Fruit fly (Drosophila melanogaster): ENCODE data around the gene CG7730.
A peak's percentile ranks its signal among the peaks of the same experiment; 100 is the strongest.

CG7730 gene

DNA sequence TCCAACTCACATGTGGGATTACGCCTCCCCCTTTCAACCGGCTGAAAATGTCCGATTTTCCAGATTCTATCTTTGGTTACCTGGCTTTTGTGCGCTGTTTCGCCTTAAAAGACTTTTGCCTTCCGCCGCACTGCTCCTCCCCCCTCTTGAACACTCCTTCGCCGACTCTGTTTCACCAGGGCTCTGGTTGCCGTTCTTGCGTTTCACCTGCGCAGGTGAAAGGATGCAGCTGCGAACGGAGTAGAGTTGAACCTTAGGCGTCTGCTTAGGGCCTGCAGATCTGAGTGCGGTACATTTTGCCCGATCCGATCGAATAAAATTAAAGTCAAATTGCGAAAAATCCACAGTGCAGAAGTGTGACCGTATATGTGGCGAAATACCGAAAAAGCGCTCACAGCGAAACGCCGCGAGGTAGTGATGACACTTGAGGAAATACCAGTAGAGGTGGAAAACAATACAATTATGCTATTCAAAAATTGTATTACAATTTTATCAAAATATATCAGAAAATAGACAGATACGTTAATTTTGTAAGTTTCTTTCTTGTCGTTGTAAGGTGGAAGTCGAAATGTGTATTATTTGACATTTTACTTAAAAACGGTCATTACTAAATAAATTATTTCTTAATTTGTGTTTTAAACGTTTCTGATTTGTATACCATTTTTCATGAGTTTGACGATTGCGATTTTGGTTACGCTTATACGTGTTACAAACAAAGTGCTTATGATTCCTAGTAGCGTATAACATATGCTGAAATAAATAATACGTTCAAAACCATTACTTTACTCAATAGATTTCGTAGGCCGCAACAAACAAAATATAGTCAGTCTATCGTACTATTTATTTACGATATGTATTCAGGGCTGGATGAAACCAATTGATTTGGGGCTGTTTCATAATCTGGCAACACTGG, 11.4 kb upstream of the CG7730 start, which contains the start of the genes CG6664 and CG7728:
Gene CG6664 (minus strand): TSS at position 518 of the 913 bp plus-strand sequence.
Gene CG7728 (plus strand): TSS at position 874 of the 913 bp plus-strand sequence.
- TF ChIP-seq CG8478 (optimal IDR thresholded peaks at IDR 0.05) (no peak), CTCF (optimal IDR thresholded peaks at IDR 0.05) (no peak)

DNA sequence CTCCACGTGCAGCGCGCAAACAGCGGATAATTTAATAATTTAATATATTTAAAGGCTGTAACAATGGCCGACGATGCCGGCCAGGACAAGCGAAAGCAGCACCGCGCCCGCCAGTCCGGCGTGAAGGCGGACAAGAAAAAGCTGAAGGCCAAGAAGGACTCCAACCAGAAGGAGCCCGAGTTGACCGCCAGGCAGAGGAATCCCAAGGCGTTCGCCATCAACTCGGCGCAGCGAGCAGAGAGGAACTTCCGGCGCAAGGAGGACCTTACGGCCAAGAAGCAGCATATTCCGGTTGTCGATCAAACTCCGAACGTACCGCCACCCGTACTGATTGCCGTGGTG, 10.8 kb upstream of the CG7730 start:
- no peak for TF ChIP-seq CTCF (optimal IDR thresholded peaks at IDR 0.05)
- no peak for TF ChIP-seq CG8478 (optimal IDR thresholded peaks at IDR 0.05)

DNA sequence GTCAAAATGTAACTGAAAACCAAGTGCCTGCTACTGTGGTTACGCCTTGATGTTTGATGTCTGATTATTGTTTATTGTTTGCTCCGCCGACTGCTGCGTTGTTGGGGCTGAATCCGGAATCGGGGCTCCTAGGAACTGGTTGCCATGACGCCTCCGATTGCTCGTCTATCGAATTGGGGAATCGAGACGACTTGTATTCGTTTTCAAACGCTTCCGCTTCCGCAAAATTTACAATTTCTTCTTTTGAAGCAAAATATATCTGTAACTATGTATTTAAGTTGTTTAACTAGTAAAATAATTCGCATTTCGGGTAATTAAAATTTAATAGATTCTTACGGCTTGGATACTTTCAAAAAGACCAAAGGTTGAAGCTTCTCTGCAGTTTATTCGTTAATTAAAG, 4.6 kb upstream of the CG7730 start, which contains the start of gene CG6652:
Gene CG6652 (minus strand): TSS at position 101 of the 400 bp plus-strand sequence.
- no peak for TF ChIP-seq CG8478 (optimal IDR thresholded peaks at IDR 0.05)
- no peak for TF ChIP-seq CTCF (optimal IDR thresholded peaks at IDR 0.05)

DNA sequence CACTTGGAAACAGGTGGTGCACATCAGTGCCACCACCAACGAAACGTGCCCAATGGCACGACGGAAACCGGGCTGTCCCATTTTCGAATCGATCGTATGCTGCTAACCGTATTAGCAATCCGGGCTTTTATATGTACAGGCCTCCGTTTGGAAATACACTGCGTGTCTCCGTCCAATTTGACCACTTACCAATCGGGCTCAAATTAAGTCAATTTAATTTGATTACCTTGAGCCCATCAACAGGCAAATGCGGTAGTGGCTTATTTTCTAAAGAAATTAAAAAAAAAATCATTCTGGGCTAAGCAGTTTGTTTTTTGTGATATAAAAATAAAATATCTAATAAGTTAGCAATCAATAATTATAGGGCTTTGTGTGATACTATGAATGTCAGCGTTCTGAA, 3.7 kb upstream of the CG7730 start, which contains the start of gene a10:
Gene a10 (minus strand): TSS at position 101 of the 400 bp plus-strand sequence.
- TF ChIP-seq CG8478 (optimal IDR thresholded peaks at IDR 0.05) (no peak), CTCF (optimal IDR thresholded peaks at IDR 0.05) (no peak)

DNA sequence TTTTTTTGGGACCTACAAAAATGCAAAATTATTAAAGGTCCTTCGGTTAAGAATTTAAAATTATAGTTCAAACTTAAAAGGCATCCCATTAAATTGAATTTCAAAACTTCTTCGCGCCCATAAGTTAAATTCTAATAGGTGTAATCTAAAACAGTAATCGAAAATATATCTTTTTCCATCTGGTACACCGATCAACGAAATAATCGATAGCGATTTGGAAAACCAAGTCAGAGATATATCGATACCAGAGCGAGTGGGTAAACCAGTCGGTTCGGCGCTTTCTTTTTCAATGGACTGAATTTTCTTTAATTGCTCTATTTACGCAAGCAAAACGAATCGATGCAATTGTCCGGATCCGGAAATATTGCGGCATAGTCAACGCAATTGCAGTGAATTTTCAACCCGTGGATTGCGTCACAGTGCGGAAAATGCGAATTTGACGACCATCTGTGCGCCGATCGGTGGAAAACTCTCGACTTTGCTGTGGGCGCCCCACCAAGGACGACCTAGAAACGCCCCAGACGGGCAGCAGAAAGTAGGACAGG, 3.1 kb upstream of the CG7730 start, which contains the start of gene Fit2:
Gene Fit2 (plus strand): TSS at position 234 of the 545 bp plus-strand sequence.
- TF ChIP-seq CTCF (optimal IDR thresholded peaks at IDR 0.05): no peak
- TF ChIP-seq CG8478 (optimal IDR thresholded peaks at IDR 0.05): no peak

DNA sequence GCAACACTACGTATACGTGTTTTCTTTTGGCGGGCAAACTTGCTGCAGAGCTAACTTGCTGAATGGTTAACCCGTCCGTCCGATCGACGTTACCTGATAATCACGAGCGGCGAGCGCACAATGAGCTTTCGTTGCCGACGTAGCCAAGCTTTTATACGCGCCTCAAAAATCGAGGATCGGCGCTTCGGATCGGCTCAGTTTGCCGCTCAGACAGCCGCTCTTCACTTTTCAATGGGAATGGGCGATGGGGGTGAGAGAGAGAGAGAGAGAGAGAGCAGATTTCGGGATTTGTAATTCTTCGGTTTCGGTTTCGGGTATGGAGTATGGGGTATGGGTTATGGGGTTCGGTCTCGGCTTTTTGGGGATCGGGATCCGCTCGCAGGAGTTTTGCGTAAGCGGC, 4.7 kb downstream of the CG7730 start, which contains the start of gene Ilp8:
Gene Ilp8 (minus strand): TSS at position 110 of the 400 bp plus-strand sequence.
- TF ChIP-seq CG8478 (optimal IDR thresholded peaks at IDR 0.05) (no peak), CTCF (optimal IDR thresholded peaks at IDR 0.05) (no peak)

DNA sequence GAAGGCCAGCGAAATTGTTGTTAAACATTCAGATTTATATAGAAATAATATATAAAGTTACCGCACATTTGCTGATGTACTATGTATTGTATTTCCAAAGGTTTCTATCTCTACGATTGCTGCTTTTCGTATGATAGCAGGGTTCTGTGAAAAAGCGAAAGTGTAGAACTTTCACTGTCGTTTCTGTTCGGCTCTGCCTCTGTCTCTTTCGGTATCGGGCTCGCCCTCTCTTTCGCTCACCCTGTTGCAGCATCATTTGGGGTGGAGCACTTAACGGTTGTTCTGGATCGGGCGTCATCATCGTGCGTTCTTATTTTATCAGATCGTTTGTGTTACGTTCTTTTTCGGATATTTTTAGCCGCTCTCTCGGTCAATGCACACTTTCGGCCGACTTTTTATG, 6.0 kb downstream of the CG7730 start:
- TF ChIP-seq CTCF (optimal IDR thresholded peaks at IDR 0.05): no peak
- no peak for TF ChIP-seq CG8478 (optimal IDR thresholded peaks at IDR 0.05)

DNA sequence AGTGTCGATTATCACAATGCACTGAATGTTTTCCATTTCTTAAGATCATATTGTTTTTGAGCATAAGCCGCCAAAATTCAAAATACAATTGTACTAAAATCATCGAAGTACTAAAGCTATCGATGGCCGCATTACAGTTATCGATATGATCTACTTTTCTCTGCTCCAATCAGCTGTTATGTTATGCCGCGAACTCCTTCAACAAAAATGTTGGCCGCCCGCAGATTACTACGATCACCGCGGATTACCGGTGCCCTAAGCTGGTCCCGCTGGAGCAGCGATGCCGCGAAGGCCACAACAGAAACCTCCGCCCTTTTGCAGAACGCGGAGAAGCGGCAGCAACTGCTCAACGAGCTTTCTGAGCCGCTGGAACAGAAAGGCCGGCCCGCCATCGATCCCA, 8.2 kb downstream of the CG7730 start, which contains the start of gene beg:
Gene beg (plus strand): TSS at position 177 of the 400 bp plus-strand sequence.
- TF ChIP-seq CTCF (optimal IDR thresholded peaks at IDR 0.05) (no peak), CG8478 (optimal IDR thresholded peaks at IDR 0.05) (no peak)

DNA sequence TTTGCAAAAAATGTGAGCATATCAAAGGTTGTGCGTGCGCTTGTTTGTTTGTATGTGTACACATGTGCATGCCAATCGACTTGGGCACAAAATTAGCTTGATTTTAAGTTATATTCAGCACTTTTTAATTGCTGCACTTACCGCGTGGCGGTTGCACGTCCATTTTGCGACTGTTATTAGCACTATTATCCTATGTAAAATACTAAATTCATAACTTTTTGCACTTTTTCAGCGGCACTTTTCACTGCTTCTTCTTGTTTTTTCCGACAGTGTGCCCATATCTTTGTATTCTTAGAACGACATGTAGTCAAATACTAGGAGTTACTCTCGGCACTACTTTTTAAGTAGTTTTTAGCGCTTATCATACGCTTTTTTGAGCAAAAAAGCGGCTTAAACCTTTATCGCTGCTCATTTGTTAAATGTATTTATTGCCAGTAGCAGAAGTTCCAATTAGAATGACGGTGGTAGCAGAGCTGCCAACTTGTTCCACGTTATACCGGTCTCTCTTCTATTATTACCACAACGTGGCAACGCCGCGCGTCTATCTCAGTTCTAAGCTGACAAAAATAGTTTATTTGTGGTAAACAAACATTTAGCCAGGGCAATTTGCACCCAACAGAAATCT, 15.1 kb downstream of the CG7730 start, which contains the start of the genes scaf6 and Papst2:
Gene scaf6 (minus strand): TSS at position 278 of the 625 bp plus-strand sequence.
Gene Papst2 (plus strand): TSS at position 501 of the 625 bp plus-strand sequence.
- TF ChIP-seq CG8478 (optimal IDR thresholded peaks at IDR 0.05): no peak
- peak; percentile 1 to 14 for TF ChIP-seq CTCF (optimal IDR thresholded peaks at IDR 0.05)

DNA sequence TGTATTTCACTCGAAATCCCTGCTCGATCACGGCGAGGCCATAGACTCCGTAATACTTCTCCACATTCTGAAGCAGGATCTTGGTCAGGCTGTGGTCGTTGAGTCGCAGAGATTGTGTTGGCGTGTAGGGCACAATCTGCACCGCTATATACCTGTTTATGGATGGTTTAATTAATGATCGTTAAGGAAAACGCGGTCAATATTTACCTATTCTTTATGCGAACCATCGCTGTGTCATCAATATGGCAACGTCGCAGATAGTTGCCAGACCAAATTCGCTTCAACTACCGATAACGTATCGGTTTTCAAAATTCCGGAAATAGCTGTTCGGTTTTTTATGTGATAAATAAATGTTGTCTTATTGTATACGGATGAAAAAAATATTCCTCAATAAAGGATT, 17.5 kb downstream of the CG7730 start, which contains the start of gene Pop5:
Gene Pop5 (minus strand): TSS at position 240 of the 400 bp plus-strand sequence.
- TF ChIP-seq CG8478 (optimal IDR thresholded peaks at IDR 0.05) (no peak), CTCF (optimal IDR thresholded peaks at IDR 0.05) (no peak)

DNA sequence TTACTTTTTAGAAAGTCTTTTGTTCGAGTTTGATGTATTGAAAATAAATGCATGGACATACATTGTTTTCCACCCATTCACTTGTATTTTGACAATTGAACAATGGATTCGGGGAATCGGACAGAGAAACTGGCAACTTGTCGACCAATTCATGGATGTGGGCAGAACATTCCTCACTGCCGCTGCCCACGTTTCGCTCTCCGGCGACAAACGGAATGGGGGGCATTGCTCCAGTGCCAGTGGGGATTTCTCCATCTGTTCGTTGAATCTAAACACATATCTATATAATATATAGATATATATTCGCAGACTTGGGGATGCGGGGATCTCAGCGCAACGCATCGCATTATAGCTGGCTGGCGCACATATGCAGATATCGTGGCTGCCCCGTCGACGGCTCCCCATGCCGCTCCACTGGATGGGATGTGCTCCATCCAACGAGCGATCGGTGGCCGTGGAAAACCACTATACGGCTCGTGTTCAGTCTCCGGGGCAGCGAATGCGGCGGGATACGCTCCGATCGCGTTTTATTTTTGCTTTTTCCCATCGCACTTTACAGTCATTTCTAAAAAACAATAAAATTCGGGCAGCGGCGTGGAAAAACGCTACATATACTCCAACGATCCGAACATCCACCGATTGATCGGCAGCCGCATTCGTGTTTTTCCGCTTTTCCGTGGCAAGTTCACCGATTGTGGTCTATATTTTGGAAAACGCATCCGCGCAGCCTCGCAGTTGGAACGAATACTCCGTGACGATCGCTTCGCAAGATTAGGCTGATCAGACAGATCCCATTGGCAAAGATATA, 18.3 kb downstream of the CG7730 start, which contains the start of gene TpnC73F:
Gene TpnC73F (plus strand): TSS at position 633 of the 808 bp plus-strand sequence.
- TF ChIP-seq CTCF (optimal IDR thresholded peaks at IDR 0.05): no peak
- no peak for TF ChIP-seq CG8478 (optimal IDR thresholded peaks at IDR 0.05)

DNA sequence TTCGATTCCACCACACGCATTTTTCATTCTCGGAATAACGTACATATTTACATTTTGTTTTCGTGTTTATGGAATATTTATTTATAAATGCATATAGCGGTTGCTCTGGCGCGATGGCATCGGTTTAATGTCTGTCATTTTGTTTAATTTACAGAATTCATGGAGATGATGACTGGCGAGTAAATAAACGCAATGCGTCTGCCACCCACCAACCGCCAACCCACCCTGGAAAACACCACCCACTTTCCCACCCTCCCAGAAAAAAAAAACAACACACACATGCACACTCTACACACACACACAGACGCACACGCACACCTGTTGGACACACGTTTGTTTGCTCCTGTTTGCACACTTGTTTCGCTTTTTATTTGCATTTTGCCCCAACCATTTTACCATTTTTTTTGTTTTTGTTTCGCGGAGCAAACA, 20.5 kb downstream of the CG7730 start:
- TF ChIP-seq CTCF (optimal IDR thresholded peaks at IDR 0.05) (no peak), CG8478 (optimal IDR thresholded peaks at IDR 0.05) (no peak)

DNA sequence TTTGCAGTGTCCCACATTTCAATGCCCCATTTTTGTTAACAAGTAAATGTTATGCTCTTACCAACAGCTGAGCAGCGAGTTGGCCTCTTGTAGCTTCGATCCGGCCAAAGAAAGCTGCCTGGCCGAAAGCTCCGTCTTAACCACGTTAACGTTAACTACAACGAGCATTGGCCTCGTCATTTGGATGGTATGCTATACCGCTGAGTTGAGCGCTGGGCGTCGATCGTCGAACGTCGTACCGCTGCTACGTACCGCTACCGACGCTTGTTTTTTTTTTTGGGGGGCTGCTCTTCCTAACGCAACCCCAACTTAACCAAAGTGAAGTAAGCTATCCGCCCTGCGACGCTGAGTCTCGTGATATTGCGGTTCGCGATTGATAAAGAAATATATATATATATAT, 22.0 kb downstream of the CG7730 start, which contains the start of gene rogdi:
Gene rogdi (plus strand): TSS at position 199 of the 400 bp plus-strand sequence.
- TF ChIP-seq CTCF (optimal IDR thresholded peaks at IDR 0.05) (no peak), CG8478 (optimal IDR thresholded peaks at IDR 0.05) (no peak)

DNA sequence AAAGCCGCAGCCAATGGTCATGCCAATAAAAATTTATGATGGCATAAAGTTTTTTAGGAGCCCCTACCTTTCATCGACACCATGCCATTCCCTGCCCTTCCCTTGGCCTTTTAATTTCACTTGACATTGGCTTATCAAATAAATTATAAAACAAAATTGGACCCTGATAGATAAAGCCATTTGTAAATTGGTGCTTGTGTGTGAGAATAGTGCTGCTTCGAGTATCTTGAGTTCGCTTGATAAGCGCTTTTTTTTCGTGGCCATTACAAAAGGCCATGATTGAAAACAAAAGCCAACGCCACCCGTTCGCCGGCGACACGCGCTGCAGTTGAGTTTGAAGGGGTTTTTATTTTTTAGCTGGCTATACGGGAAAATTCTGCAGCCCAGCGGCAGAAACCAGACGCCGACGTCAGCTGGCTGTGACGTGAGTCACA, 22.6 kb downstream of the CG7730 start:
- TF ChIP-seq CTCF (optimal IDR thresholded peaks at IDR 0.05) (no peak), CG8478 (optimal IDR thresholded peaks at IDR 0.05) (no peak)

All from S2 (cell line).